Fruit fly (Drosophila melanogaster) whole organism, embryonic: ENCODE measurements around the gene Kpc1.

Experiments used
- Atf3 ChIP-seq: fragments of 200-800 bp; sonication (Bioruptor generic); optimal IDR thresholded peaks from 3 replicates; lab custom pipeline; 2016; ENCODE audit warnings: missing biosample characterization, missing genetic modification characterization
- CG10267 ChIP-seq: fragments of 200-800 bp; sonication (Bioruptor generic); optimal IDR thresholded peaks from 2 replicates; lab custom pipeline; 2018; ENCODE audit warnings: missing biosample characterization, mild to moderate bottlenecking, missing genetic modification characterization, moderate library complexity
- CG12236 ChIP-seq: fragments of 200-800 bp; sonication (Bioruptor generic); optimal IDR thresholded peaks from 2 replicates; lab custom pipeline; 2016; ENCODE audit warnings: missing biosample characterization, missing genetic modification characterization
- CG1233 ChIP-seq: fragments of 200-800 bp; sonication (Bioruptor generic); optimal IDR thresholded peaks from 4 replicates; lab custom pipeline; 2018; ENCODE audit warnings: missing biosample characterization, mild to moderate bottlenecking, missing genetic modification characterization
- CG14014 ChIP-seq: fragments of 200-800 bp; sonication (Bioruptor generic); IDR thresholded peaks from 2 replicates; pipeline ENCODE4 v1.3.6; 2022; ENCODE audit warnings: missing biosample characterization, missing genetic modification characterization
- CG15479 ChIP-seq: fragments of 200-800 bp; sonication (Bioruptor generic); optimal IDR thresholded peaks from 3 replicates; lab custom pipeline; 2019; ENCODE audit warnings: missing biosample characterization, mild to moderate bottlenecking, missing genetic modification characterization, moderate library complexity
- CG15514 ChIP-seq: fragments of 200-800 bp; sonication (Bioruptor generic); optimal IDR thresholded peaks from 3 replicates; lab custom pipeline; 2017; ENCODE audit warnings: missing biosample characterization, missing genetic modification characterization, mild to moderate bottlenecking, moderate library complexity, missing genetic modification reagents
- CG16813 ChIP-seq: fragments of 200-800 bp; sonication (Bioruptor generic); IDR thresholded peaks from 3 replicates; pipeline ENCODE4 v1.3.6; 2022; ENCODE audit warnings: missing biosample characterization, missing genetic modification characterization; ENCODE audit not compliant: partially characterized antibody
- CG16863 ChIP-seq: fragments of 200-800 bp; sonication (Bioruptor generic); optimal IDR thresholded peaks from 3 replicates; lab custom pipeline; 2016; ENCODE audit warnings: missing biosample characterization, missing genetic modification characterization
- CG17359 ChIP-seq: fragments of 200-800 bp; sonication (Bioruptor generic); optimal IDR thresholded peaks from 3 replicates; lab custom pipeline; 2018; ENCODE audit warnings: missing biosample characterization, mild to moderate bottlenecking, missing genetic modification characterization, moderate library complexity
- CG17802 ChIP-seq: fragments of 200-800 bp; sonication (Bioruptor generic); optimal IDR thresholded peaks from 2 replicates; lab custom pipeline; 2018; ENCODE audit warnings: missing biosample characterization, mild to moderate bottlenecking, missing genetic modification characterization, moderate library complexity
- CG3065 ChIP-seq: fragments of 200-800 bp; sonication (Bioruptor generic); optimal IDR thresholded peaks from 2 replicates; lab custom pipeline; 2016; ENCODE audit warnings: missing biosample characterization, missing genetic modification characterization
- CG3838 ChIP-seq: fragments of 200-800 bp; sonication (Bioruptor generic); optimal IDR thresholded peaks from 3 replicates; lab custom pipeline; 2016; ENCODE audit warnings: missing biosample characterization, missing genetic modification characterization
- CG43689 ChIP-seq: fragments of 200-800 bp; sonication (Bioruptor generic); IDR thresholded peaks from 2 replicates; pipeline ENCODE4 v1.3.6; 2022; ENCODE audit warnings: missing biosample characterization, missing genetic modification characterization
- CG6175 ChIP-seq: fragments of 200-800 bp; sonication (Bioruptor generic); IDR thresholded peaks from 3 replicates; pipeline ENCODE4 v1.3.6; 2022; ENCODE audit warnings: missing biosample characterization, missing genetic modification characterization
- CG7987 ChIP-seq: fragments of 200-800 bp; sonication (Bioruptor generic); optimal IDR thresholded peaks from 2 replicates; lab custom pipeline; 2018; ENCODE audit warnings: missing biosample characterization, mild to moderate bottlenecking, missing genetic modification characterization, moderate library complexity
- CG8359 ChIP-seq: fragments of 200-800 bp; sonication (Bioruptor generic); optimal IDR thresholded peaks from 2 replicates; lab custom pipeline; 2017; ENCODE audit warnings: missing biosample characterization, mild to moderate bottlenecking, missing genetic modification characterization, borderline replicate concordance
- CTCF ChIP-seq: fragments of 200-800 bp; sonication (Bioruptor generic); optimal IDR thresholded peaks from 2 replicates; lab custom pipeline; 2017; ENCODE audit warnings: missing biosample characterization, mild to moderate bottlenecking, missing genetic modification characterization, moderate library complexity
- CkIIα-i1 ChIP-seq: fragments of 200-800 bp; sonication (Bioruptor generic); IDR thresholded peaks from 2 replicates; pipeline ENCODE4 v1.3.6; 2022; ENCODE audit warnings: missing biosample characterization, missing genetic modification characterization
- Dad ChIP-seq: fragments of 200-800 bp; sonication (Bioruptor generic); optimal IDR thresholded peaks from 3 replicates; lab custom pipeline; 2016; ENCODE audit warnings: missing biosample characterization, missing genetic modification characterization
- Doc3 ChIP-seq: fragments of 200-800 bp; sonication (Bioruptor generic); IDR thresholded peaks from 3 replicates; pipeline ENCODE4 v1.3.6; 2022; ENCODE audit warnings: missing biosample characterization, missing genetic modification characterization; ENCODE audit not compliant: partially characterized antibody
- Dp ChIP-seq: fragments of 200-800 bp; sonication (Bioruptor generic); optimal IDR thresholded peaks from 2 replicates; lab custom pipeline; 2018; ENCODE audit warnings: missing biosample characterization, mild to moderate bottlenecking, missing genetic modification characterization, moderate library complexity
- ERR ChIP-seq: fragments of 200-800 bp; sonication (Bioruptor generic); optimal IDR thresholded peaks from 2 replicates; lab custom pipeline; 2016; ENCODE audit warnings: missing biosample characterization, missing genetic modification characterization
- Hey ChIP-seq: fragments of 200-800 bp; sonication (Bioruptor generic); optimal IDR thresholded peaks from 3 replicates; lab custom pipeline; 2018; ENCODE audit warnings: missing biosample characterization, mild to moderate bottlenecking, missing genetic modification characterization
- Lhr ChIP-seq: fragments of 200-800 bp; sonication (Bioruptor generic); optimal IDR thresholded peaks from 3 replicates; lab custom pipeline; 2017; ENCODE audit warnings: mild to moderate bottlenecking, missing biosample characterization, missing genetic modification reagents, missing genetic modification characterization
- Ssrp ChIP-seq: fragments of 200-800 bp; sonication (Bioruptor generic); optimal IDR thresholded peaks from 2 replicates; lab custom pipeline; 2018; ENCODE audit warnings: missing biosample characterization, mild to moderate bottlenecking, missing genetic modification characterization, moderate library complexity
- Taf1 ChIP-seq: fragments of 200-800 bp; sonication (Bioruptor generic); IDR thresholded peaks from 2 replicates; pipeline ENCODE4 v1.3.6; 2022; ENCODE audit warnings: missing biosample characterization, missing genetic modification characterization
- ato ChIP-seq: fragments of 200-800 bp; sonication (Bioruptor generic); IDR thresholded peaks from 2 replicates; pipeline ENCODE4 v1.3.6; 2022; ENCODE audit warnings: missing biosample characterization, missing genetic modification characterization; ENCODE audit not compliant: partially characterized antibody
- bigmax ChIP-seq: fragments of 200-800 bp; sonication (Bioruptor generic); optimal IDR thresholded peaks from 2 replicates; lab custom pipeline; 2018; ENCODE audit warnings: missing biosample characterization, mild to moderate bottlenecking, missing genetic modification characterization
- cas ChIP-seq: fragments of 200-800 bp; sonication (Bioruptor generic); IDR thresholded peaks from 2 replicates; pipeline ENCODE4 v1.3.6; 2022; ENCODE audit warnings: missing biosample characterization, missing genetic modification characterization
- chinmo ChIP-seq: fragments of 200-800 bp; sonication (Bioruptor generic); IDR thresholded peaks from 4 replicates; pipeline ENCODE4 v1.3.6; 2022; ENCODE audit warnings: missing biosample characterization, missing genetic modification characterization; ENCODE audit not compliant: partially characterized antibody
- ci ChIP-seq: fragments of 200-800 bp; sonication (Bioruptor generic); IDR thresholded peaks from 3 replicates; pipeline ENCODE4 v1.3.6; 2022; ENCODE audit warnings: missing biosample characterization, missing genetic modification characterization
- dimm ChIP-seq: fragments of 200-800 bp; sonication (Bioruptor generic); IDR thresholded peaks from 2 replicates; pipeline ENCODE4 v1.3.6; 2022; ENCODE audit warnings: missing biosample characterization, missing genetic modification characterization
- dmrt11E ChIP-seq: fragments of 200-800 bp; sonication (Bioruptor generic); optimal IDR thresholded peaks from 3 replicates; lab custom pipeline; 2018; ENCODE audit warnings: missing biosample characterization, mild to moderate bottlenecking, missing genetic modification characterization, moderate library complexity
- fd3F ChIP-seq: fragments of 200-800 bp; sonication (Bioruptor generic); optimal IDR thresholded peaks from 2 replicates; lab custom pipeline; 2018; ENCODE audit warnings: missing biosample characterization, mild to moderate bottlenecking, missing genetic modification characterization, moderate library complexity
- ken ChIP-seq: fragments of 200-800 bp; sonication (Bioruptor generic); IDR thresholded peaks from 3 replicates; pipeline ENCODE4 v1.3.6; 2022; ENCODE audit warnings: missing biosample characterization, missing genetic modification characterization
- lmd ChIP-seq: fragments of 200-800 bp; sonication (Bioruptor generic); IDR thresholded peaks from 2 replicates; pipeline ENCODE4 v1.3.6; 2022; ENCODE audit warnings: missing biosample characterization, missing genetic modification characterization
- lola ChIP-seq, 3 experiments: fragments of >200 bp in 2 of 3; fragments of 200-800 bp in 1 of 3; sonication (Bioruptor generic) in 1 of 3; optimal IDR thresholded peaks; 2 replicates each; lab custom pipeline; 2017 to 2019; ENCODE audit warnings: missing biosample characterization in 3 of 3, missing genetic modification characterization in 3 of 3, mild to moderate bottlenecking in 1 of 3, moderate library complexity in 1 of 3
- pho ChIP-seq: fragments of 200-800 bp; sonication (Bioruptor generic); optimal IDR thresholded peaks from 2 replicates; lab custom pipeline; 2016; ENCODE audit warnings: missing biosample characterization, missing genetic modification characterization
- pnt ChIP-seq: fragments of 200-800 bp; sonication (Bioruptor generic); optimal IDR thresholded peaks from 3 replicates; lab custom pipeline; 2016; ENCODE audit warnings: missing biosample characterization, missing genetic modification characterization
- prd ChIP-seq, 3 experiments: fragments of >200 bp in 2 of 3; fragments of 200-800 bp in 1 of 3; sonication (Bioruptor generic) in 1 of 3; optimal IDR thresholded peaks in 2 of 3; IDR thresholded peaks in 1 of 3; 2 replicates in 2 of 3; 3 replicates in 1 of 3; pipeline versions ENCODE4 v1.3.6 to Lab custom; 2017 to 2022; ENCODE audit warnings: missing biosample characterization in 1 of 3, missing genetic modification characterization in 1 of 3
- pzg ChIP-seq: fragments of 200-800 bp; sonication (Bioruptor generic); optimal IDR thresholded peaks from 3 replicates; lab custom pipeline; 2018; ENCODE audit warnings: missing biosample characterization, mild to moderate bottlenecking, missing genetic modification characterization, moderate library complexity
- sens-2 ChIP-seq: fragments of 200-800 bp; sonication (Bioruptor generic); IDR thresholded peaks from 2 replicates; pipeline ENCODE4 v1.3.6; 2022; ENCODE audit warnings: missing biosample characterization, missing genetic modification characterization
- shn ChIP-seq: fragments of 200-800 bp; sonication (Bioruptor generic); optimal IDR thresholded peaks from 3 replicates; lab custom pipeline; 2016; ENCODE audit warnings: missing biosample characterization, missing genetic modification characterization
- sim ChIP-seq: fragments of 200-800 bp; sonication (Bioruptor generic); IDR thresholded peaks from 2 replicates; pipeline ENCODE4 v1.3.6; 2022; ENCODE audit warnings: missing biosample characterization, missing genetic modification characterization
- tio ChIP-seq: fragments of 200-800 bp; sonication (Bioruptor generic); optimal IDR thresholded peaks from 2 replicates; lab custom pipeline; 2017; ENCODE audit warnings: missing biosample characterization, missing genetic modification characterization, inconsistent platforms
- wdn ChIP-seq: fragments of 200-800 bp; sonication (Bioruptor generic); IDR thresholded peaks from 2 replicates; pipeline ENCODE4 v1.3.6; 2022; ENCODE audit warnings: missing biosample characterization, missing genetic modification characterization
- zen ChIP-seq: fragments of 200-800 bp; sonication (Bioruptor generic); optimal IDR thresholded peaks from 3 replicates; lab custom pipeline; 2018; ENCODE audit warnings: missing biosample characterization, mild to moderate bottlenecking, missing genetic modification characterization, moderate library complexity

The Kpc1 gene

dm6 chr3R:15208712-15209499 lies 12.9 kb upstream of the Kpc1 start, which contains the start of the genes Spn88Eb and Mau2 (continued):
- TF ChIP-seq ato (GFP tag; lab: Robert Waterston, UW) (peak; percentile 23; the same call in 1 of the 2 replicates), CG10267 (tag; lab: Kevin White, UChicago) (peak; percentile 94), CG17359 (peak; percentile 43), Atf3 (no peak), ERR (GFP tag; lab: Kevin White, UChicago) (no peak), lmd (GFP tag; lab: Robert Waterston, UW) (peak; percentile 83), pho (GFP tag; lab: Kevin White, UChicago) (peak; percentile 63), Ssrp (tag; lab: Kevin White, UChicago) (peak; percentile 31), Doc3 (GFP tag; lab: Robert Waterston, UW) (peak; percentile 55; the same call in 2 of the 3 replicates), Lhr (peak; percentile 34), wdn (GFP tag; lab: Robert Waterston, UW) (peak; percentile 76), chinmo (GFP tag; lab: Robert Waterston, UW) (0 out of 4 replicates have a peak, but pooled peaks have one; percentile 52), bigmax (GFP tag; lab: Kevin White, UChicago) (no peak), shn (GFP tag; lab: Kevin White, UChicago) (peak; percentile 37), tio (no peak), CG6175 (peak; percentile 53; the same call in 1 of the 3 replicates), Dad (GFP tag; lab: Kevin White, UChicago) (peak; percentile 69), CG3838 (GFP tag; lab: Kevin White, UChicago) (no peak), CG15514 (GFP tag; lab: Kevin White, UChicago) (peak; percentile 60), ci (GFP tag; lab: Robert Waterston, UW) (peak; percentile 73), Taf1 (GFP tag; lab: Robert Waterston, UW) (no peak; the same call in 1 of the 2 replicates), Dp (GFP tag; lab: Kevin White, UChicago) (peak; percentile 37), pnt (GFP tag; lab: Kevin White, UChicago) (peak; percentile 9), CG14014 (GFP tag; lab: Robert Waterston, UW) (peak; percentile 36), pzg (GFP tag; lab: Kevin White, UChicago) (peak; percentile 88), ken (GFP tag; lab: Robert Waterston, UW) (peak; percentile 82), CG7987 (GFP tag; lab: Kevin White, UChicago) (peak; percentile 10), CG1233 (GFP tag; lab: Kevin White, UChicago) (peak; percentile 43), CG12236 (GFP tag; lab: Kevin White, UChicago) (no peak), CG15479 (GFP tag; lab: Kevin White, UChicago) (no peak), Hey (tag; lab: Kevin White, UChicago) (no peak), dimm (GFP tag; lab: Robert Waterston, UW) (no peak), CG16863 (GFP tag; lab: Kevin White, UChicago) (peak; percentile 55), CTCF (GFP tag; lab: Kevin White, UChicago) (no peak), CG43689 (GFP tag; lab: Robert Waterston, UW) (no peak), dmrt11E (no peak), fd3F (peak; percentile 34), CkIIα-i1 (no peak), cas (GFP tag; lab: Robert Waterston, UW) (peak; percentile 47; the same call in 1 of the 2 replicates), lola (GFP tag; optimal IDR thresholded peaks at IDR 0.05; lab: Kevin White, UChicago) (peak in 1 of 3 experiments; percentile 32), sim (GFP tag; lab: Robert Waterston, UW) (no peak), CG8359 (GFP tag; lab: Kevin White, UChicago) (no peak), CG16813 (peak; percentile 69), CG3065 (GFP tag; lab: Kevin White, UChicago) (no peak), prd (optimal IDR thresholded peaks at IDR 0.05; lab: Kevin White, UChicago) (no peak), prd (GFP tag; IDR thresholded peaks at IDR 0.05; lab: Robert Waterston, UW) (peak; percentile 80), sens-2 (peak; percentile 40; the same call in 1 of the 2 replicates), CG17802 (tag; lab: Kevin White, UChicago) (peak; percentile 98), zen (tag; lab: Kevin White, UChicago) (peak; percentile 63)
